Fruit fly (Drosophila melanogaster): Measurements from ENCODE around the gene Gr93b.
A peak's percentile ranks its signal among the peaks of the same experiment; 100 is the strongest.

The Gr93b gene

DNA sequence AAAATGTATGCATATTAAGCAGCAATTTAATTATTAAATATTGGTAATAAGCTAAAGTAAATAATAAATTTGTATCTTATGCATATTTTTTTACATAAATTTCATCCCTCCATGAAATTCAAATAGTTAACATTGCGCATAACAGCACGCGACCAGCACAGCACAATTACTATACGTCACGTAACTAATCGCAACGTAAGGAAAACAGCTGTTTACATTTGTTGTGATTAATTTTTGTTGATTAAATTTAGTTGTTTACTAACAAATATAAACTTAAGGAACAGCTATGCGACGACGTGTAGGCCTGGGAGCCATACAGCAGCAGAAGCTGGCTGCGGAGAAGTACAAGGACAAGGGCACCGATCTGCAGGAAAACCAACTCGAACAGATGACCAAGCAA is 21.4 kb upstream of the Gr93b start, which contains the start of gene lsn (continued):
- no peak for TF ChIP-seq zfh1 (GFP tag; IDR thresholded peaks at IDR 0.05)
- no peak for TF ChIP-seq Ets65A (GFP tag)
- TF ChIP-seq CG17328 (GFP tag; IDR thresholded peaks at IDR 0.05): peak; percentile 18; the same call in 1 of the 2 replicates
- TF ChIP-seq cwo (GFP tag; optimal IDR thresholded peaks at IDR 0.05): no peak
- no peak for TF ChIP-seq otp (GFP tag; IDR thresholded peaks at IDR 0.05)
- no peak for TF ChIP-seq Sin3A (optimal IDR thresholded peaks at IDR 0.05)
- no peak for TF ChIP-seq Six4 (GFP tag; optimal IDR thresholded peaks at IDR 0.05)
- no peak for TF ChIP-seq fru (optimal IDR thresholded peaks at IDR 0.05)
- TF ChIP-seq CG17359 (tag; optimal IDR thresholded peaks at IDR 0.05): no peak
- TF ChIP-seq Jarid2 (GFP tag; optimal IDR thresholded peaks at IDR 0.05): no peak
- no peak for TF ChIP-seq CG9215 (GFP tag; IDR thresholded peaks at IDR 0.05)
- no peak for TF ChIP-seq pum (GFP tag; optimal IDR thresholded peaks at IDR 0.05)
- no peak for TF ChIP-seq CG3065 (GFP tag; optimal IDR thresholded peaks at IDR 0.05)
- no peak for TF ChIP-seq unc-4 (GFP tag; IDR thresholded peaks at IDR 0.05; ENCODE audit: partially characterized antibody)
- TF ChIP-seq maf-S (GFP tag; optimal IDR thresholded peaks at IDR 0.05): no peak
- peak; percentile 31 for TF ChIP-seq grau (tag; optimal IDR thresholded peaks at IDR 0.05)
- no peak for TF ChIP-seq gcm (GFP tag; optimal IDR thresholded peaks at IDR 0.05)
- no peak for TF ChIP-seq Bgb (GFP tag; IDR thresholded peaks at IDR 0.05; ENCODE audit: partially characterized antibody)
- no peak for TF ChIP-seq CG8281 (tag; optimal IDR thresholded peaks at IDR 0.05)
- TF ChIP-seq CG13123 (GFP tag; optimal IDR thresholded peaks at IDR 0.05): no peak
- TF ChIP-seq Ets97D (GFP tag; optimal IDR thresholded peaks at IDR 0.05): no peak
- no peak for TF ChIP-seq Usf (GFP tag; optimal IDR thresholded peaks at IDR 0.05)
- TF ChIP-seq CG31388 (GFP tag; optimal IDR thresholded peaks at IDR 0.05): no peak
- TF ChIP-seq trh (GFP tag; optimal IDR thresholded peaks at IDR 0.05): no peak
- TF ChIP-seq Ada2b (GFP tag; IDR thresholded peaks at IDR 0.05): no peak
- TF ChIP-seq HLHmδ (GFP tag; optimal IDR thresholded peaks at IDR 0.05): no peak
- no peak for TF ChIP-seq CG8478 (optimal IDR thresholded peaks at IDR 0.05)
- TF ChIP-seq CG4854 (GFP tag; optimal IDR thresholded peaks at IDR 0.05): no peak
- no peak for TF ChIP-seq Hand (GFP tag; optimal IDR thresholded peaks at IDR 0.05)
- no peak for TF ChIP-seq CG8290 (GFP tag; optimal IDR thresholded peaks at IDR 0.05)
- peak in 1 of 2 experiments; percentile 82 for TF ChIP-seq CG8290 (tag; optimal IDR thresholded peaks at IDR 0.05)
- peak in 1 of 2 experiments; percentile 16 for TF ChIP-seq Pdp1 (GFP tag; optimal IDR thresholded peaks at IDR 0.05)
- TF ChIP-seq disco-r (GFP tag; optimal IDR thresholded peaks at IDR 0.05): no peak
- peak; percentile 51; the same call in 1 of the 2 replicates for TF ChIP-seq CG14014 (GFP tag; IDR thresholded peaks at IDR 0.05)
- TF ChIP-seq Neu2 (GFP tag; optimal IDR thresholded peaks at IDR 0.05; ENCODE audit: borderline replicate concordance): no peak
- no peak for TF ChIP-seq rib (GFP tag; IDR thresholded peaks at IDR 0.05)
- no peak for TF ChIP-seq run (tag; optimal IDR thresholded peaks at IDR 0.05)
- no peak for TF ChIP-seq TFAM (GFP tag; optimal IDR thresholded peaks at IDR 0.05)
- no peak for TF ChIP-seq ttk (GFP tag; IDR thresholded peaks at IDR 0.05)
- peak; percentile 59 for TF ChIP-seq fd3F (GFP tag; optimal IDR thresholded peaks at IDR 0.05)
- no peak for TF ChIP-seq row (GFP tag; IDR thresholded peaks at IDR 0.05)
- TF ChIP-seq ap (GFP tag; IDR thresholded peaks at IDR 0.05): no peak
- TF ChIP-seq Spps (tag; optimal IDR thresholded peaks at IDR 0.05): no peak
- TF ChIP-seq CG30431 (GFP tag; optimal IDR thresholded peaks at IDR 0.05): no peak
- no peak for TF ChIP-seq CG10543 (GFP tag; optimal IDR thresholded peaks at IDR 0.05)
- TF ChIP-seq ara (GFP tag; IDR thresholded peaks at IDR 0.05): no peak
- no peak for TF ChIP-seq CG17612 (GFP tag; IDR thresholded peaks at IDR 0.05)
- peak; percentile 4 for TF ChIP-seq Fer3 (tag; optimal IDR thresholded peaks at IDR 0.05)
- no peak for TF ChIP-seq CG8089 (GFP tag; optimal IDR thresholded peaks at IDR 0.05)
- no peak for TF ChIP-seq HLH4C (GFP tag; IDR thresholded peaks at IDR 0.05; ENCODE audit: partially characterized antibody)
- TF ChIP-seq gce (GFP tag; IDR thresholded peaks at IDR 0.05): no peak
- TF ChIP-seq CG10431 (GFP tag; optimal IDR thresholded peaks at IDR 0.05): no peak
- no peak for TF ChIP-seq amos (GFP tag; IDR thresholded peaks at IDR 0.05; ENCODE audit: partially characterized antibody)
